Fruit fly (Drosophila melanogaster) whole organism, prepupa: ENCODE data around the gene Jarid2.

ENCODE experiments used
- Blimp-1 ChIP-seq: fragments of 200-800 bp; sonication (Bioruptor generic); optimal IDR thresholded peaks from 3 replicates; lab custom pipeline; 2017; ENCODE audit warnings: missing biosample characterization, missing genetic modification characterization, mild to moderate bottlenecking, moderate library complexity, missing genetic modification reagents
- CG11294 ChIP-seq: fragments of 200-800 bp; sonication (Bioruptor generic); IDR thresholded peaks from 2 replicates; pipeline ENCODE4 v1.3.6; 2022; ENCODE audit warnings: missing biosample characterization, missing genetic modification characterization
- CG11762 ChIP-seq: fragments of 200-800 bp; sonication (Bioruptor generic); optimal IDR thresholded peaks from 3 replicates; lab custom pipeline; 2016; ENCODE audit warnings: missing biosample characterization, missing genetic modification characterization; ENCODE audit not compliant: insufficient read depth
- CG11902 ChIP-seq: fragments of 200-800 bp; sonication (Bioruptor generic); optimal IDR thresholded peaks from 3 replicates; lab custom pipeline; 2016; ENCODE audit warnings: missing biosample characterization, missing genetic modification characterization
- CG15336 ChIP-seq: fragments of 200-800 bp; sonication (Bioruptor generic); IDR thresholded peaks from 2 replicates; pipeline ENCODE4 v1.3.6; 2022; ENCODE audit warnings: missing biosample characterization, missing genetic modification characterization
- CG1621 ChIP-seq: fragments of 200-800 bp; sonication (Bioruptor generic); optimal IDR thresholded peaks from 3 replicates; lab custom pipeline; 2018; ENCODE audit warnings: missing biosample characterization, mild to moderate bottlenecking, missing genetic modification characterization
- CG3032 ChIP-seq: fragments of 200-800 bp; optimal IDR thresholded peaks from 2 replicates; lab custom pipeline; 2019; ENCODE audit warnings: missing biosample characterization, mild to moderate bottlenecking, missing genetic modification characterization, moderate library complexity
- CG31627 ChIP-seq: fragments of 200-800 bp; sonication (Bioruptor generic); optimal IDR thresholded peaks from 3 replicates; lab custom pipeline; 2016; ENCODE audit warnings: missing biosample characterization, missing genetic modification characterization
- CG34406 ChIP-seq: fragments of 200-800 bp; sonication (Bioruptor generic); optimal IDR thresholded peaks from 3 replicates; lab custom pipeline; 2016; ENCODE audit warnings: missing biosample characterization, missing genetic modification characterization
- CG3919 ChIP-seq: fragments of 200-800 bp; sonication (Bioruptor generic); optimal IDR thresholded peaks from 3 replicates; lab custom pipeline; 2016; ENCODE audit warnings: missing biosample characterization, missing genetic modification characterization
- CG6163 ChIP-seq: fragments of 200-800 bp; sonication (Bioruptor generic); IDR thresholded peaks from 3 replicates; pipeline ENCODE4 v1.3.6; 2022; ENCODE audit warnings: missing biosample characterization, missing genetic modification characterization
- CG6276 ChIP-seq: fragments of 200-800 bp; sonication (Bioruptor generic); optimal IDR thresholded peaks from 2 replicates; lab custom pipeline; 2017; ENCODE audit warnings: missing biosample characterization, mild to moderate bottlenecking, missing genetic modification characterization
- CG6792 ChIP-seq: fragments of 200-800 bp; sonication (Bioruptor generic); optimal IDR thresholded peaks from 3 replicates; lab custom pipeline; 2016; ENCODE audit warnings: missing biosample characterization, missing genetic modification characterization
- CG6808 ChIP-seq: fragments of 200-800 bp; sonication (Bioruptor generic); optimal IDR thresholded peaks from 3 replicates; lab custom pipeline; 2017; ENCODE audit warnings: missing biosample characterization, missing genetic modification characterization, mild to moderate bottlenecking, moderate library complexity, missing genetic modification reagents
- CG6854 ChIP-seq: fragments of 200-800 bp; sonication (Bioruptor generic); optimal IDR thresholded peaks from 2 replicates; lab custom pipeline; 2017; ENCODE audit warnings: missing biosample characterization, mild to moderate bottlenecking, missing genetic modification characterization
- CG8319 ChIP-seq: fragments of 200-800 bp; sonication (Bioruptor generic); optimal IDR thresholded peaks from 3 replicates; lab custom pipeline; 2016; ENCODE audit warnings: missing biosample characterization, missing genetic modification characterization
- CG8632 ChIP-seq: fragments of 200-800 bp; sonication (Bioruptor generic); optimal IDR thresholded peaks from 3 replicates; lab custom pipeline; 2016; ENCODE audit warnings: missing biosample characterization, missing genetic modification characterization
- Eip75B ChIP-seq: fragments of 200-800 bp; sonication (Bioruptor generic); optimal IDR thresholded peaks from 3 replicates; lab custom pipeline; 2016; ENCODE audit warnings: missing biosample characterization, missing genetic modification characterization
- Eip78C ChIP-seq: fragments of 200-800 bp; sonication (Bioruptor generic); peaks from one replicate; lab custom pipeline; 2016; ENCODE audit warnings: missing biosample characterization, missing genetic modification characterization
- Eip93F ChIP-seq: fragments of 200-800 bp; sonication (Bioruptor generic); optimal IDR thresholded peaks from 2 replicates; lab custom pipeline; 2016; ENCODE audit warnings: missing biosample characterization, mild to moderate bottlenecking, missing genetic modification characterization
- Ets21C ChIP-seq: fragments of 200-800 bp; sonication (Bioruptor generic); optimal IDR thresholded peaks from 3 replicates; lab custom pipeline; 2016; ENCODE audit warnings: missing biosample characterization, missing genetic modification characterization
- Gug ChIP-seq: fragments of 200-800 bp; sonication (Bioruptor generic); IDR thresholded peaks from 2 replicates; pipeline ENCODE4 v1.3.6; 2022; ENCODE audit warnings: missing biosample characterization, missing genetic modification characterization
- Hr38 ChIP-seq: sonication (Bioruptor generic); optimal IDR thresholded peaks from 2 replicates; lab custom pipeline; 2016; ENCODE audit warnings: missing biosample characterization, missing genetic modification characterization
- Hr39 ChIP-seq: fragments of 200-800 bp; sonication (Bioruptor generic); optimal IDR thresholded peaks from 2 replicates; lab custom pipeline; 2016; ENCODE audit warnings: missing biosample characterization, missing genetic modification characterization
- Hr4 ChIP-seq: fragments of 200-800 bp; sonication (Bioruptor generic); optimal IDR thresholded peaks from 3 replicates; lab custom pipeline; 2016; ENCODE audit warnings: missing biosample characterization, missing genetic modification characterization
- OdsH ChIP-seq: fragments of 200-800 bp; sonication (Bioruptor generic); optimal IDR thresholded peaks from 3 replicates; lab custom pipeline; 2016; ENCODE audit warnings: missing biosample characterization, missing genetic modification characterization
- Sox102F ChIP-seq: fragments of 200-800 bp; sonication (Bioruptor generic); optimal IDR thresholded peaks from 2 replicates; lab custom pipeline; 2016; ENCODE audit warnings: missing biosample characterization, mild to moderate bottlenecking, missing genetic modification characterization
- Sox14 ChIP-seq: fragments of 200-800 bp; sonication (Bioruptor generic); optimal IDR thresholded peaks from 3 replicates; lab custom pipeline; 2016; ENCODE audit warnings: missing biosample characterization, missing genetic modification characterization
- Sox15 ChIP-seq: fragments of 200-800 bp; sonication (Bioruptor generic); optimal IDR thresholded peaks from 3 replicates; lab custom pipeline; 2016; ENCODE audit warnings: missing biosample characterization, missing genetic modification characterization
- acj6 ChIP-seq: fragments of 200-800 bp; sonication (Bioruptor generic); optimal IDR thresholded peaks from 3 replicates; lab custom pipeline; 2016; ENCODE audit warnings: missing biosample characterization, missing genetic modification characterization
- cyc ChIP-seq: fragments of 200-800 bp; sonication (Bioruptor generic); optimal IDR thresholded peaks from 3 replicates; lab custom pipeline; 2016; ENCODE audit warnings: missing biosample characterization, missing genetic modification characterization
- dac ChIP-seq: fragments of 200-800 bp; sonication (Bioruptor generic); optimal IDR thresholded peaks from 2 replicates; lab custom pipeline; 2017; ENCODE audit warnings: missing biosample characterization, mild to moderate bottlenecking, missing genetic modification characterization
- eg ChIP-seq: fragments of 200-800 bp; sonication (Bioruptor generic); IDR thresholded peaks from 3 replicates; pipeline ENCODE4 v1.3.6; 2022; ENCODE audit warnings: missing biosample characterization, missing genetic modification characterization
- esn ChIP-seq: fragments of 200-800 bp; sonication (Bioruptor generic); optimal IDR thresholded peaks from 2 replicates; lab custom pipeline; 2016; ENCODE audit warnings: missing biosample characterization, mild to moderate bottlenecking, missing genetic modification characterization, moderate library complexity
- fd59A ChIP-seq: fragments of 200-800 bp; sonication (Bioruptor generic); optimal IDR thresholded peaks from 2 replicates; lab custom pipeline; 2017; ENCODE audit warnings: missing biosample characterization, mild to moderate bottlenecking, missing genetic modification characterization, missing genetic modification reagents
- fd85E ChIP-seq: fragments of 200-800 bp; sonication (Bioruptor generic); optimal IDR thresholded peaks from 3 replicates; lab custom pipeline; 2016; ENCODE audit warnings: missing biosample characterization, missing genetic modification characterization
- fkh ChIP-seq: fragments of 200-800 bp; sonication (Bioruptor generic); optimal IDR thresholded peaks from 3 replicates; lab custom pipeline; 2017; ENCODE audit warnings: missing biosample characterization, mild to moderate bottlenecking, missing genetic modification characterization, moderate library complexity
- lz ChIP-seq: fragments of 200-800 bp; sonication (Bioruptor generic); optimal IDR thresholded peaks from 3 replicates; lab custom pipeline; 2016; ENCODE audit warnings: missing biosample characterization, missing genetic modification characterization
- net ChIP-seq: fragments of 200-800 bp; sonication (Bioruptor generic); optimal IDR thresholded peaks from 3 replicates; lab custom pipeline; 2016; ENCODE audit warnings: missing biosample characterization, missing genetic modification characterization
- pdm3 ChIP-seq: fragments of 200-800 bp; sonication (Bioruptor generic); optimal IDR thresholded peaks from 3 replicates; lab custom pipeline; 2016; ENCODE audit warnings: missing biosample characterization, missing genetic modification characterization
- salr ChIP-seq, 2 experiments: fragments of 200-800 bp; sonication (Bioruptor generic); optimal IDR thresholded peaks; 3 replicates each; lab custom pipeline; 2016 to 2018; ENCODE audit warnings: missing biosample characterization in 2 of 2, missing genetic modification characterization in 2 of 2, mild to moderate bottlenecking in 1 of 2
- spab ChIP-seq: fragments of 200-800 bp; sonication (Bioruptor generic); optimal IDR thresholded peaks from 2 replicates; lab custom pipeline; 2017; ENCODE audit warnings: missing biosample characterization, mild to moderate bottlenecking, missing genetic modification characterization, missing genetic modification reagents
- ss ChIP-seq, 2 experiments: fragments of 200-800 bp; sonication (Bioruptor generic); optimal IDR thresholded peaks; 2 replicates in 1 of 2; 3 replicates in 1 of 2; lab custom pipeline; 2017 to 2018; ENCODE audit warnings: mild to moderate bottlenecking in 2 of 2, missing biosample characterization in 2 of 2, missing genetic modification characterization in 2 of 2, moderate library complexity in 1 of 2
- svp ChIP-seq: fragments of 200-800 bp; sonication (Bioruptor generic); peaks from one replicate; lab custom pipeline; 2016; ENCODE audit warnings: missing biosample characterization, missing genetic modification characterization
- vri ChIP-seq: fragments of 200-800 bp; sonication (Bioruptor generic); optimal IDR thresholded peaks from 3 replicates; lab custom pipeline; 2016; ENCODE audit warnings: missing biosample characterization, mild to moderate bottlenecking, missing genetic modification characterization

Gene Jarid2

dm6 chr3L:9476829-9477228 is at the start of gene Jarid2, which contains the start of gene Uch-L5:
Jarid2 (plus strand) TSS chr3L:9477038.
Uch-L5 (minus strand) TSS chr3L:9476965.
- TF ChIP-seq Blimp-1: no peak
- TF ChIP-seq salr (GFP tag; optimal IDR thresholded peaks at IDR 0.05; lab: Kevin White, UChicago): peak in 1 of 2 experiments; percentile 16
- TF ChIP-seq esn (GFP tag; lab: Kevin White, UChicago): peak; percentile 72
- TF ChIP-seq CG11294: no peak
- peak in 1 of 2 experiments; percentile 33 for TF ChIP-seq ss (GFP tag; optimal IDR thresholded peaks at IDR 0.05; lab: Kevin White, UChicago)
- TF ChIP-seq CG1621 (tag; lab: Kevin White, UChicago): peak; percentile 59
- peak; percentile 92 for TF ChIP-seq Sox14 (GFP tag; lab: Kevin White, UChicago)
- peak; percentile 13 for TF ChIP-seq vri
- no peak for TF ChIP-seq CG11762
- TF ChIP-seq CG3032 (tag; lab: Kevin White, UChicago): peak; percentile 27
- no peak for TF ChIP-seq CG15336
- TF ChIP-seq lz (GFP tag; lab: Kevin White, UChicago): peak; percentile 35
- no peak for TF ChIP-seq OdsH (GFP tag; lab: Kevin White, UChicago)
- TF ChIP-seq CG6854: peak; percentile 73
- peak; percentile 13 for TF ChIP-seq fkh (GFP tag; lab: Kevin White, UChicago)
- TF ChIP-seq net (GFP tag; lab: Kevin White, UChicago): no peak
- TF ChIP-seq CG6792 (GFP tag; lab: Kevin White, UChicago): peak; percentile 22
- TF ChIP-seq dac (GFP tag; lab: Kevin White, UChicago): no peak
- peak; percentile 9 for TF ChIP-seq CG8319 (GFP tag; lab: Kevin White, UChicago)
- TF ChIP-seq Sox102F (GFP tag; lab: Kevin White, UChicago): no peak
- no peak for TF ChIP-seq eg (GFP tag; lab: Robert Waterston, UW)
- peak; percentile 63 for TF ChIP-seq CG31627 (GFP tag; lab: Kevin White, UChicago)
- peak; percentile 65 for TF ChIP-seq cyc
- TF ChIP-seq, all 60 proteins: peak for 14

dm6 chr3L:9429665-9430607 is 46.9 kb upstream of the Jarid2 start, which contains the start of the genes RpS17 and MTF-1:
RpS17 (minus strand) TSS chr3L:9429821.
MTF-1 (plus strand) TSS chr3L:9430312.
- TF ChIP-seq dac (GFP tag; lab: Kevin White, UChicago): no peak
- TF ChIP-seq esn (GFP tag; lab: Kevin White, UChicago): peak; percentile 72
- TF ChIP-seq spab (GFP tag; lab: Kevin White, UChicago): no peak
- no peak for TF ChIP-seq CG11902
- peak; percentile 34 for TF ChIP-seq CG6792 (GFP tag; lab: Kevin White, UChicago)
- peak; percentile 51 for TF ChIP-seq Hr39 (GFP tag; lab: Kevin White, UChicago)
- TF ChIP-seq CG3919 (GFP tag; lab: Kevin White, UChicago): peak; percentile 63
- TF ChIP-seq Ets21C (GFP tag; lab: Kevin White, UChicago): no peak
- TF ChIP-seq CG3032 (tag; lab: Kevin White, UChicago): no peak
- peak; percentile 32 for TF ChIP-seq CG6808
- TF ChIP-seq salr (GFP tag; optimal IDR thresholded peaks at IDR 0.05; lab: Kevin White, UChicago): peak in 1 of 2 experiments; percentile 56
- peak; percentile 75 for TF ChIP-seq Eip78C (GFP tag; lab: Kevin White, UChicago)
- no peak for TF ChIP-seq Hr4
- TF ChIP-seq CG6163 (GFP tag; lab: Robert Waterston, UW): peak; percentile 27; the same call in 2 of the 3 replicates
- TF ChIP-seq svp (GFP tag; lab: Kevin White, UChicago): peak; percentile 77
- peak; percentile 40 for TF ChIP-seq pdm3 (GFP tag; lab: Kevin White, UChicago)
- TF ChIP-seq CG8632: peak; percentile 18
- TF ChIP-seq OdsH (GFP tag; lab: Kevin White, UChicago): peak; percentile 34
- peak; percentile 59 for TF ChIP-seq Sox102F (GFP tag; lab: Kevin White, UChicago)
- no peak for TF ChIP-seq Eip93F (GFP tag; lab: Kevin White, UChicago)
- no peak for TF ChIP-seq Gug (GFP tag; lab: Robert Waterston, UW)
- TF ChIP-seq net (GFP tag; lab: Kevin White, UChicago): peak; percentile 47
- peak; percentile 35 for TF ChIP-seq CG31627 (GFP tag; lab: Kevin White, UChicago)
- TF ChIP-seq Blimp-1: peak; percentile 15
- TF ChIP-seq lz (GFP tag; lab: Kevin White, UChicago): peak; percentile 65
- no peak for TF ChIP-seq fd85E (GFP tag; lab: Kevin White, UChicago)
- TF ChIP-seq Hr38 (GFP tag; lab: Kevin White, UChicago): no peak
- TF ChIP-seq CG6276 (GFP tag; lab: Kevin White, UChicago): no peak
- TF ChIP-seq ss (GFP tag; optimal IDR thresholded peaks at IDR 0.05; lab: Kevin White, UChicago): peak; percentile 53 to 57
- peak; percentile 54 for TF ChIP-seq CG34406 (GFP tag; lab: Kevin White, UChicago)
- peak; percentile 24 for TF ChIP-seq Sox14 (GFP tag; lab: Kevin White, UChicago)
- no peak for TF ChIP-seq Sox15 (GFP tag; lab: Kevin White, UChicago)
- 0 out of 2 replicates have a peak, but pooled peaks have one; percentile 26 for TF ChIP-seq CG15336
- TF ChIP-seq Eip75B (GFP tag; lab: Kevin White, UChicago): peak; percentile 50
- TF ChIP-seq fd59A: no peak
- TF ChIP-seq acj6: peak; percentile 55
